Worm (Caenorhabditis elegans) whole organism, L1 larva: Measurements from ENCODE around the gene F47C12.7.

Experiments
- alr-1 ChIP-seq: fragments of 200-800 bp; sonication (Bioruptor generic); optimal IDR thresholded peaks from 2 replicates; lab custom pipeline; 2018; ENCODE audit warnings: borderline replicate concordance, mild to moderate bottlenecking, missing genetic modification characterization, missing compliant biosample characterization
- ama-1 ChIP-seq: fragments of 150-350 bp; optimal IDR thresholded peaks from 2 replicates; lab custom pipeline; 2014
- hpl-2 ChIP-seq: fragments of 150-350 bp; optimal IDR thresholded peaks from 2 replicates; lab custom pipeline; 2014; ENCODE audit warnings: missing biosample characterization, missing genetic modification reagents, missing genetic modification characterization
- lin-13 ChIP-seq: fragments of 150-350 bp; optimal IDR thresholded peaks from 2 replicates; lab custom pipeline; 2014; ENCODE audit warnings: missing biosample characterization, missing genetic modification reagents, missing genetic modification characterization
- lsy-2 ChIP-seq, 2 experiments: fragments of 150-350 bp; optimal IDR thresholded peaks; 2 replicates each; lab custom pipeline; 2014; ENCODE audit warnings: missing biosample characterization in 2 of 2, missing genetic modification characterization in 2 of 2
- nhr-11 ChIP-seq: fragments of 150-350 bp; optimal IDR thresholded peaks from 2 replicates; lab custom pipeline; 2014; ENCODE audit warnings: missing biosample characterization, missing genetic modification characterization
- nhr-76 ChIP-seq: sonication (generic microtip); optimal IDR thresholded peaks from 2 replicates; lab custom pipeline; 2017; ENCODE audit warnings: missing biosample characterization, missing genetic modification characterization
- nhr-90 ChIP-seq: sonication (generic microtip); optimal IDR thresholded peaks from 2 replicates; lab custom pipeline; 2016; ENCODE audit warnings: mild to moderate bottlenecking, missing genetic modification characterization, missing compliant biosample characterization; ENCODE audit not compliant: poor library complexity
- rnt-1 ChIP-seq: sonication (generic microtip); optimal IDR thresholded peaks from 2 replicates; lab custom pipeline; 2016; ENCODE audit warnings: mild to moderate bottlenecking, missing genetic modification characterization, moderate library complexity, missing compliant biosample characterization
- swsn-7 ChIP-seq: sonication (generic microtip); optimal IDR thresholded peaks from 2 replicates; lab custom pipeline; 2016; ENCODE audit warnings: missing genetic modification characterization, missing compliant biosample characterization

ce11 chrIV:3963498-3963897 is 31.8 kb downstream of the F47C12.7 start:
- no peak for TF ChIP-seq ama-1 (lab: Kevin White, UChicago)
- TF ChIP-seq hpl-2 (GFP tag; lab: Kevin White, UChicago): no peak
- TF ChIP-seq nhr-11 (tag; lab: Kevin White, UChicago): no peak
- no peak for TF ChIP-seq lsy-2 (tag; optimal IDR thresholded peaks at IDR 0.05; lab: Kevin White, UChicago)
- no peak for TF ChIP-seq rnt-1 (tag; lab: Kevin White, UChicago)
- TF ChIP-seq nhr-90 (tag; lab: Kevin White, UChicago): no peak
- TF ChIP-seq nhr-76 (tag; lab: Kevin White, UChicago): no peak
- no peak for TF ChIP-seq lin-13 (GFP tag; lab: Kevin White, UChicago)
- TF ChIP-seq swsn-7 (tag; lab: Kevin White, UChicago): no peak
- no peak for TF ChIP-seq alr-1 (tag; lab: Kevin White, UChicago)
